Fruit fly (Drosophila melanogaster) whole organism: ENCODE data around the gene CG13026.

Source experiments
- CG8478 ChIP-seq: fragments of >200 bp; optimal IDR thresholded peaks from 2 replicates; lab custom pipeline; 2018; ENCODE audit warnings: inconsistent platforms
- Dll ChIP-seq: fragments of >200 bp; optimal IDR thresholded peaks from 2 replicates; lab custom pipeline; 2017
- EcR ChIP-seq, 2 experiments: fragments of >200 bp; optimal IDR thresholded peaks; 2 replicates each; lab custom pipeline; 2017; ENCODE audit warnings: missing biosample characterization in 2 of 2, missing genetic modification characterization in 2 of 2, missing genetic modification reagents in 2 of 2
- pan ChIP-seq: fragments of >200 bp; optimal IDR thresholded peaks from 2 replicates; lab custom pipeline; 2017
- psq ChIP-seq: fragments of >200 bp; optimal IDR thresholded peaks from 2 replicates; lab custom pipeline; 2017
- usp ChIP-seq: fragments of >200 bp; optimal IDR thresholded peaks from 2 replicates; lab custom pipeline; 2017; ENCODE audit warnings: missing biosample characterization, missing genetic modification characterization, mixed read lengths

CG13026 gene

dm6 chr3L:16726069-16726591 lies at the start of gene CG13026, which contains the start of gene PGRP-SB2:
TSS of gene CG13026 (minus strand) at chr3L:16726169.
TSS of gene PGRP-SB2 (plus strand) at chr3L:16726541.
- no peak for TF ChIP-seq usp (GFP tag; lab: Kevin White, UChicago)
- no peak for TF ChIP-seq pan (lab: Kevin White, UChicago)
- TF ChIP-seq psq (lab: Kevin White, UChicago) = no peak
- TF ChIP-seq EcR (GFP tag; optimal IDR thresholded peaks at IDR 0.05; lab: Kevin White, UChicago) = no peak
- no peak for TF ChIP-seq Dll (lab: Kevin White, UChicago)
- no peak for TF ChIP-seq CG8478 (lab: Kevin White, UChicago)

- TF ChIP-seq usp (GFP tag; lab: Kevin White, UChicago) (no peak), psq (lab: Kevin White, UChicago) (no peak), Dll (lab: Kevin White, UChicago) (no peak), EcR (GFP tag; optimal IDR thresholded peaks at IDR 0.05; lab: Kevin White, UChicago) (no peak), pan (lab: Kevin White, UChicago) (no peak), CG8478 (lab: Kevin White, UChicago) (no peak)
Observed at dm6 chr3L:16772755-16773523, 47.0 kb upstream of the CG13026 start.

dm6 chr3L:16769866-16770265 lies 43.9 kb upstream of the CG13026 start:
- TF ChIP-seq EcR (GFP tag; optimal IDR thresholded peaks at IDR 0.05; lab: Kevin White, UChicago) (no peak), pan (lab: Kevin White, UChicago) (no peak)

- TF ChIP-seq Dll (lab: Kevin White, UChicago) (no peak), usp (GFP tag; lab: Kevin White, UChicago) (no peak), EcR (GFP tag; optimal IDR thresholded peaks at IDR 0.05; lab: Kevin White, UChicago) (no peak), pan (lab: Kevin White, UChicago) (no peak), psq (lab: Kevin White, UChicago) (no peak), CG8478 (lab: Kevin White, UChicago) (no peak)
Observed at dm6 chr3L:16768001-16768652, 42.2 kb upstream of the CG13026 start.

dm6 chr3L:16766901-16767300 lies 40.9 kb upstream of the CG13026 start:
- TF ChIP-seq CG8478 (lab: Kevin White, UChicago) (no peak), pan (lab: Kevin White, UChicago) (no peak), EcR (GFP tag; optimal IDR thresholded peaks at IDR 0.05; lab: Kevin White, UChicago) (no peak), psq (lab: Kevin White, UChicago) (no peak), Dll (lab: Kevin White, UChicago) (no peak), usp (GFP tag; lab: Kevin White, UChicago) (no peak)

- TF ChIP-seq psq (lab: Kevin White, UChicago) (no peak), EcR (GFP tag; optimal IDR thresholded peaks at IDR 0.05; lab: Kevin White, UChicago) (no peak), Dll (lab: Kevin White, UChicago) (no peak), CG8478 (lab: Kevin White, UChicago) (no peak), pan (lab: Kevin White, UChicago) (no peak), usp (GFP tag; lab: Kevin White, UChicago) (no peak)
Observed at dm6 chr3L:16765647-16766628, 40.0 kb upstream of the CG13026 start, which contains the start of gene Nrt. TSS of gene Nrt (plus strand) at chr3L:16766072.

dm6 chr3L:16762203-16762997 lies 36.4 kb upstream of the CG13026 start:
- peak in 1 of 2 experiments; percentile 64 for TF ChIP-seq EcR (GFP tag; optimal IDR thresholded peaks at IDR 0.05; lab: Kevin White, UChicago)
- TF ChIP-seq CG8478 (lab: Kevin White, UChicago) = no peak

dm6 chr3L:16760274-16760673 lies 34.3 kb upstream of the CG13026 start:
- TF ChIP-seq Dll (lab: Kevin White, UChicago) (no peak), EcR (GFP tag; optimal IDR thresholded peaks at IDR 0.05; lab: Kevin White, UChicago) (no peak), pan (lab: Kevin White, UChicago) (no peak), CG8478 (lab: Kevin White, UChicago) (no peak), usp (GFP tag; lab: Kevin White, UChicago) (no peak), psq (lab: Kevin White, UChicago) (no peak)

dm6 chr3L:16759483-16759882 lies 33.5 kb upstream of the CG13026 start:
- TF ChIP-seq Dll (lab: Kevin White, UChicago) = no peak
- TF ChIP-seq usp (GFP tag; lab: Kevin White, UChicago) = no peak
- no peak for TF ChIP-seq psq (lab: Kevin White, UChicago)
- no peak for TF ChIP-seq EcR (GFP tag; optimal IDR thresholded peaks at IDR 0.05; lab: Kevin White, UChicago)
- TF ChIP-seq CG8478 (lab: Kevin White, UChicago) = no peak
- TF ChIP-seq pan (lab: Kevin White, UChicago) = no peak
